Worm (Caenorhabditis elegans): ENCODE data around the gene math-9.

ce11 chrII:1850299-1850698, 40.3 kb downstream of the math-9 start, which contains the start of gene fbxb-96:
- TF ChIP-seq hmbx-1 (tag; optimal IDR thresholded peaks at IDR 0.05) (no peak), ama-1 (optimal IDR thresholded peaks at IDR 0.05) (no peak)
